Fruit fly (Drosophila melanogaster): ENCODE results near the gene ncd.
A peak's percentile ranks its signal among the peaks of the same experiment; 100 is the strongest.

Gene ncd

DNA sequence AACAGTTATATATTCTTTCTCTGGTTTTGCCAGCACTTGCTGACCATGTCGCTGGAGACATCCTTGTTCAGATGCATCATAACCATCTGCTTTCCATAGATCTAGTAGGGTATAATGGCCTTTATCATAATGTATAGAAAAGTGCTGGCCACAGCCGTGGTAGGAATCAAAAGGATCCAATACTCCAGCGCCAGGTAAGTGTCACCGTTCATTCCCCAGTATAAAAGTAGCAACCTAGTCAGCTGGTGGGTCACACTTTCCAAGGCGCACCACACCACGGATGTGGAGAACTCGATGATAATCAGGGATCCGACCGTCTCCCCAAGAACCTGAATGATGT lies 28.8 kb upstream of the ncd start, which contains the start of gene Prtl99C:
TSS of gene Prtl99C (plus strand) at position 241 of the 340 bp plus-strand sequence.
- TF ChIP-seq Dfd (GFP tag; optimal IDR thresholded peaks at IDR 0.05) (no peak), sv (GFP tag; optimal IDR thresholded peaks at IDR 0.05) (no peak), brk (GFP tag; optimal IDR thresholded peaks at IDR 0.05) (no peak), ey (GFP tag; optimal IDR thresholded peaks at IDR 0.05) (no peak)

DNA sequence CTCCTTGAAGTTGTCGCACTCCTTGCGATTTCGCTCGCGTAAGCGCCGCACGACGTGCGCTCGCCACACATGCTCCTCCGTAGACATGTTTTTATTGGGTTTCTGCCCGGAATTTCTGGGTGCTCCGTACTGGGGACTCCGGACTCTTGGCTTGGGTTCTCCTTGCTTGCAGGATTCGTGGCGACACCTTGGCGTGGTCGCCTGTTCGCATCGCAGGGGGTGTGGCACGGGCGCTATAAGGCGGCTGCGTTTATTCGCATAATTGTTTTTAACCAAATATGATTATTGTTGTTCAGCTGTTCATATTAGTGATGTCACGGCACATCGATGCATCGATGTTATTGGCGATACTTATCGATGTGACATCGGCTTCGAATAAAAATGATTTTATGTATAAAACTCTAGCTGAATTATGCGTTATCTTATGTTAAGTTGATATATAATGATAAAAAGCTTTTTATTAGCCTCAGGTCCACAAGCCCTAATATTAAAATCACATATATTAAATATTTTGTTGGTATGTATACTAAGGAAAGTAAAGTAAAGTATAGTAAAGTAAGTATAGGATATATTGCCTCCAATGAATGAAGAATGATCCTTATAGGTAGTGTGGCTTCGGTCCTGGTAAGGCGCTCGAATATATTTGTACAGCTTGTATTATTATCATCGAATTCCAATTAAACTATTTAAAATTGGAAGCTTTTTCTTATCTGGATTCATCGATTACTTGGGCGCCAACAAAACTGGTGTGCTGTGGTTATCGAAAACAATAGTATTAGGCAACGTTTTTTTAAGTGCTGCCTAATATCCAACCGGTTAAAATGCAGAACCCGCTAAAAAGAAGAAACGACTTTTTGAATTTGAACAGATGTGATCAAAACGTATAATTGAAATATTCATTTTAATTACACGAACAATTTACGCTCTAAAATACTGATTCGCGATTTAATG lies 28.1 kb upstream of the ncd start, which contains the start of gene Atg16:
TSS of gene Atg16 (minus strand) at position 343 of the 951 bp plus-strand sequence.
- TF ChIP-seq HLH106 (tag; optimal IDR thresholded peaks at IDR 0.05) (no peak), woc (GFP tag; optimal IDR thresholded peaks at IDR 0.05) (peak; percentile 30), Jra (GFP tag; optimal IDR thresholded peaks at IDR 0.05) (peak; percentile 25), rgr (GFP tag; optimal IDR thresholded peaks at IDR 0.05) (peak; percentile 11), Hnf4 (GFP tag; optimal IDR thresholded peaks at IDR 0.05) (peak; percentile 59), fru (GFP tag; optimal IDR thresholded peaks at IDR 0.05) (peak; percentile 25), br (GFP tag; optimal IDR thresholded peaks at IDR 0.05) (peak; percentile 1), CG32264 (GFP tag; optimal IDR thresholded peaks at IDR 0.05) (no peak), OdsH (GFP tag; optimal IDR thresholded peaks at IDR 0.05) (no peak), brk (GFP tag; optimal IDR thresholded peaks at IDR 0.05) (peak; percentile 17), psq (GFP tag; optimal IDR thresholded peaks at IDR 0.05) (peak; percentile 7), ey (GFP tag; optimal IDR thresholded peaks at IDR 0.05) (peak; percentile 2), Hr83 (GFP tag; optimal IDR thresholded peaks at IDR 0.05; ENCODE audit: poor library complexity, severe bottlenecking) (peak; percentile 59), GATAd (GFP tag; optimal IDR thresholded peaks at IDR 0.05) (no peak), tai (GFP tag; optimal IDR thresholded peaks at IDR 0.05) (peak; percentile 42), Abd-B (GFP tag; optimal IDR thresholded peaks at IDR 0.05) (no peak)

DNA sequence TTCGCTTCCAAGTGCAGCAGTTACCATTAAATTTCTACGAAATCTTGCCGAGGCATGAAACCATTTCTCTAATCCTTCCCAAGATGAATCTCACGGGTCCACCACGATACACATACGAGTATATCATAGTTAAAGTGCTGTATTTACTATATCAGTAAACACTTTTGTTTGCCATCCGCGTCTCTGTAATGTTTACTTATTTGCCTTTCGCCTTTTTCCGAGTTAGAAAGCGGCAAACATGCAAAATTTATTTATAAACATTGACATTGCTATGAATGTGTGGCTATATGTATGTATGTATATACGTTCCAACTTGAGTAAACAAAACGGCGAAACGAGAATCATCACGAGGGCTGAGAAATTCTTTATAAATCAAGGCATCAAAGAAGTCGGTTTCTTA lies 24.0 kb upstream of the ncd start:
- TF ChIP-seq ey (GFP tag; optimal IDR thresholded peaks at IDR 0.05) = no peak

DNA sequence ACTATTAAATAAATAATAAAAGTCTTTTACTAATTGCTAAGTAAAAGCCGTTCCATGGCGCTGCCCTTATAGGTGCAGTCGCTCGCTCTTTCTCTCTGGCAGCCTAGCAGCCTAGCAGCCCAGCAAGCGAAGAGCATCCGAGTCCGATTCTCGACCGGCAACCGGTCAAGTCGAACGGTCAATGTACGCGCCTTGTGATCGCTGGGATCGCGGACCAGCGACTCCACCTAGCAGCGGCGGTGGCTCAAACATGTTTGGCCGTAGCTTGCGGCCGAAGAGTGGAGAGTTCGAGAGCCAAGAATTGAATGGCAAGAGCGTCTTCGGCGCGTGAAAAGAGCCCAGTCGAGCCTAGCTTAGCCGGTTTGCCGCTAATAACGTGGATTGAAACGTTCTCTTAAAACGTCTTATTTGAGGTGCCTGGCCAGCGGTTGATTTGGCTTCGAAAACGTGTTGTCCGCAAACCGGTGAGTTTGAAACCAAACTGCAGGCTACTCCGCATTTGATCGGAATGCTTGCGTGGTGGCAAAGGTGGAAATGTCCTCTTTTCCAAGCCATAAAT lies 22.4 kb upstream of the ncd start:
- TF ChIP-seq pan (optimal IDR thresholded peaks at IDR 0.05) = no peak
- TF ChIP-seq jim (GFP tag; optimal IDR thresholded peaks at IDR 0.05) = no peak
- TF ChIP-seq Dfd (GFP tag; optimal IDR thresholded peaks at IDR 0.05) = no peak
- TF ChIP-seq rgr (GFP tag; optimal IDR thresholded peaks at IDR 0.05) = no peak
- no peak for TF ChIP-seq Abd-B (GFP tag; optimal IDR thresholded peaks at IDR 0.05)
- no peak for TF ChIP-seq Hr78 (GFP tag; optimal IDR thresholded peaks at IDR 0.05)
- no peak for TF ChIP-seq Dif (GFP tag; optimal IDR thresholded peaks at IDR 0.05; ENCODE audit: partially characterized antibody)
- no peak for TF ChIP-seq CG9705 (GFP tag; optimal IDR thresholded peaks at IDR 0.05)
- no peak for TF ChIP-seq N (GFP tag; optimal IDR thresholded peaks at IDR 0.05)
- TF ChIP-seq Sp1 (GFP tag; optimal IDR thresholded peaks at IDR 0.05) = no peak
- peak; percentile 37 for TF ChIP-seq Vsx2 (GFP tag; optimal IDR thresholded peaks at IDR 0.05; ENCODE audit: partially characterized antibody)
- TF ChIP-seq foxo (GFP tag; optimal IDR thresholded peaks at IDR 0.05) = no peak
- TF ChIP-seq Rel (GFP tag; optimal IDR thresholded peaks at IDR 0.05) = peak; percentile 14
- no peak for TF ChIP-seq Rel (tag; optimal IDR thresholded peaks at IDR 0.05)
- TF ChIP-seq dsf (GFP tag; optimal IDR thresholded peaks at IDR 0.05; ENCODE audit: borderline replicate concordance) = no peak
- TF ChIP-seq dmrt93B (GFP tag; optimal IDR thresholded peaks at IDR 0.05) = no peak
- no peak for TF ChIP-seq dl (GFP tag; optimal IDR thresholded peaks at IDR 0.05; ENCODE audit: insufficient read depth in 1 of 2, partially characterized antibody in 2 of 2)

Data from whole organism, wandering third instar larva.